Fruit fly (Drosophila melanogaster): ENCODE data around the gene GluRS-m.

The GluRS-m gene

DNA sequence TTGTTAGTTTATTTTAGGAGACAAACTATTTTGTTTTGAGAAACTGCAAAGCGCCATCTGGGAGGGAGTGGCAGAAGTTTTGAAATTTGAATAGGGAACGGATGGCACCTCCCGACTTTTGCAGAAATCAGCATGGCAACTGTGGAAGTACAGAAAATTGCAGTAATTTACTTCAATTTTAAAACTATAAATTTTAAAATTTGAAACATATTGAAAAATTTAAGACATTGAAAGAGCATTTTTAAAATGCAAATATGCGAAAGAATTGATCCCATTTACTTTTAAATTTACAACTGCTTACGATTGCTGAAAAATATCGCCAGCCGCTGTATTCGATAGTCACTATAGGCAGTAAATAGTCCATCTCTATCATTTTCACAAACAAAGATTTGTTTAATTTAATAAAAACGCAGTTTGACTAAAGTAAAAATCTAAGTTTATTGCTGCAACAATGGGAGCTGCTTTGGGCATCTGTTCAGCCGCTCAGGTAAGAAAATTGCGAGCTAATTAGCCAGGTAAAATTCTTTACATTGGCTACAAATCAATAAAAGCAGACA, 4.5 kb downstream of the GluRS-m start, which contains the start of gene Serinc (continued):
- TF ChIP-seq Hr78 (GFP tag; optimal IDR thresholded peaks at IDR 0.05) (no peak), CG18599 (GFP tag; optimal IDR thresholded peaks at IDR 0.05) (no peak), Chrac-16 (GFP tag; optimal IDR thresholded peaks at IDR 0.05) (peak; percentile 51), E2f2 (GFP tag; IDR thresholded peaks at IDR 0.05) (peak; percentile 72), mam (GFP tag; optimal IDR thresholded peaks at IDR 0.05) (peak; percentile 63), gro (GFP tag; optimal IDR thresholded peaks at IDR 0.05) (peak; percentile 74), Hey (tag; optimal IDR thresholded peaks at IDR 0.05) (no peak), B-H1 (GFP tag; IDR thresholded peaks at IDR 0.05) (no peak), Myb (GFP tag; optimal IDR thresholded peaks at IDR 0.05) (peak; percentile 73), CG3407 (GFP tag; optimal IDR thresholded peaks at IDR 0.05) (peak; percentile 56), CG1529 (GFP tag; optimal IDR thresholded peaks at IDR 0.05) (peak; percentile 7), klu (GFP tag; IDR thresholded peaks at IDR 0.05) (no peak), wor (GFP tag; IDR thresholded peaks at IDR 0.05) (no peak; the same call in 1 of the 2 replicates), CG11560 (tag; IDR thresholded peaks at IDR 0.05) (peak; percentile 67; the same call in 2 of the 3 replicates), CG4360 (GFP tag; IDR thresholded peaks at IDR 0.05) (no peak), dmrt99B (tag; optimal IDR thresholded peaks at IDR 0.05) (no peak), CG9727 (GFP tag; optimal IDR thresholded peaks at IDR 0.05) (peak; percentile 68), GATAe (GFP tag; conservative IDR thresholded peaks at IDR 0.05) (no peak), H15 (GFP tag; IDR thresholded peaks at IDR 0.05) (no peak), CG6175 (GFP tag; IDR thresholded peaks at IDR 0.05) (no peak), C15 (GFP tag; IDR thresholded peaks at IDR 0.05) (no peak), CG2129 (GFP tag; IDR thresholded peaks at IDR 0.05; ENCODE audit: partially characterized antibody) (peak; percentile 98), chn (GFP tag; optimal IDR thresholded peaks at IDR 0.05) (peak; percentile 58), CG1233 (GFP tag; optimal IDR thresholded peaks at IDR 0.05) (peak; percentile 28), da (GFP tag; optimal IDR thresholded peaks at IDR 0.05) (no peak), CG12744 (GFP tag; optimal IDR thresholded peaks at IDR 0.05) (no peak), ham (GFP tag; IDR thresholded peaks at IDR 0.05) (no peak), prd (optimal IDR thresholded peaks at IDR 0.05) (no peak), prd (GFP tag; IDR thresholded peaks at IDR 0.05) (peak; percentile 59; the same call in 2 of the 3 replicates), Drgx (GFP tag; IDR thresholded peaks at IDR 0.05) (no peak), MBD-R2 (GFP tag; IDR thresholded peaks at IDR 0.05) (peak; percentile 78), CG4282 (GFP tag; optimal IDR thresholded peaks at IDR 0.05) (peak; percentile 27), bbx (GFP tag; IDR thresholded peaks at IDR 0.05; ENCODE audit: partially characterized antibody) (peak; percentile 97), CG6689 (GFP tag; IDR thresholded peaks at IDR 0.05) (no peak), CG9817 (tag; optimal IDR thresholded peaks at IDR 0.05) (peak; percentile 21), CG4404 (GFP tag; IDR thresholded peaks at IDR 0.05) (peak; percentile 11; the same call in 1 of the 2 replicates), CG4730 (GFP tag; IDR thresholded peaks at IDR 0.05) (no peak), CG18764 (GFP tag; optimal IDR thresholded peaks at IDR 0.05) (peak; percentile 45), CG15269 (tag; optimal IDR thresholded peaks at IDR 0.05) (no peak), Poxn (GFP tag; IDR thresholded peaks at IDR 0.05) (no peak), trh (GFP tag; optimal IDR thresholded peaks at IDR 0.05) (no peak), salm (tag; optimal IDR thresholded peaks at IDR 0.05) (no peak), sug (tag; optimal IDR thresholded peaks at IDR 0.05) (peak; percentile 66), CG17359 (tag; optimal IDR thresholded peaks at IDR 0.05) (peak; percentile 55), sd (tag; optimal IDR thresholded peaks at IDR 0.05) (peak; percentile 22), ems (GFP tag; optimal IDR thresholded peaks at IDR 0.05) (peak; percentile 42), schlank (tag; optimal IDR thresholded peaks at IDR 0.05) (no peak), CG14710 (tag; optimal IDR thresholded peaks at IDR 0.05) (peak; percentile 86), CG11504 (tag; optimal IDR thresholded peaks at IDR 0.05) (no peak), NK7.1 (GFP tag; optimal IDR thresholded peaks at IDR 0.05) (no peak), CG15073 (GFP tag; optimal IDR thresholded peaks at IDR 0.05) (no peak), CG3163 (GFP tag; optimal IDR thresholded peaks at IDR 0.05) (peak; percentile 25)

All from whole organism, embryonic.